Fruit fly (Drosophila melanogaster) whole organism, prepupa: ENCODE results near the gene CG14683.
A peak's percentile ranks its signal among the peaks of the same experiment; 100 is the strongest.

Experiments
- CG10669 ChIP-seq: fragments of 200-800 bp; sonication (Bioruptor generic); optimal IDR thresholded peaks from 3 replicates; lab custom pipeline; 2018; ENCODE audit warnings: missing biosample characterization, mild to moderate bottlenecking, missing genetic modification characterization, moderate library complexity
- CG11294 ChIP-seq: fragments of 200-800 bp; sonication (Bioruptor generic); IDR thresholded peaks from 2 replicates; pipeline ENCODE4 v1.3.6; 2022; ENCODE audit warnings: missing biosample characterization, missing genetic modification characterization
- CG11762 ChIP-seq: fragments of 200-800 bp; sonication (Bioruptor generic); optimal IDR thresholded peaks from 3 replicates; lab custom pipeline; 2016; ENCODE audit warnings: missing biosample characterization, missing genetic modification characterization; ENCODE audit not compliant: insufficient read depth
- CG15336 ChIP-seq: fragments of 200-800 bp; sonication (Bioruptor generic); IDR thresholded peaks from 2 replicates; pipeline ENCODE4 v1.3.6; 2022; ENCODE audit warnings: missing biosample characterization, missing genetic modification characterization
- CG1621 ChIP-seq: fragments of 200-800 bp; sonication (Bioruptor generic); optimal IDR thresholded peaks from 3 replicates; lab custom pipeline; 2018; ENCODE audit warnings: missing biosample characterization, mild to moderate bottlenecking, missing genetic modification characterization
- CG16779 ChIP-seq: fragments of 200-800 bp; sonication (Bioruptor generic); optimal IDR thresholded peaks from 3 replicates; lab custom pipeline; 2017; ENCODE audit warnings: missing biosample characterization, mild to moderate bottlenecking, missing genetic modification characterization
- CG3032 ChIP-seq: fragments of 200-800 bp; optimal IDR thresholded peaks from 2 replicates; lab custom pipeline; 2019; ENCODE audit warnings: missing biosample characterization, mild to moderate bottlenecking, missing genetic modification characterization, moderate library complexity
- CG31627 ChIP-seq: fragments of 200-800 bp; sonication (Bioruptor generic); optimal IDR thresholded peaks from 3 replicates; lab custom pipeline; 2016; ENCODE audit warnings: missing biosample characterization, missing genetic modification characterization
- CG34406 ChIP-seq: fragments of 200-800 bp; sonication (Bioruptor generic); optimal IDR thresholded peaks from 3 replicates; lab custom pipeline; 2016; ENCODE audit warnings: missing biosample characterization, missing genetic modification characterization
- CG3919 ChIP-seq: fragments of 200-800 bp; sonication (Bioruptor generic); optimal IDR thresholded peaks from 3 replicates; lab custom pipeline; 2016; ENCODE audit warnings: missing biosample characterization, missing genetic modification characterization
- CG4318 ChIP-seq: fragments of 200-800 bp; sonication (Bioruptor generic); optimal IDR thresholded peaks from 3 replicates; lab custom pipeline; 2017; ENCODE audit warnings: missing biosample characterization, mild to moderate bottlenecking, missing genetic modification characterization
- CG6854 ChIP-seq: fragments of 200-800 bp; sonication (Bioruptor generic); optimal IDR thresholded peaks from 2 replicates; lab custom pipeline; 2017; ENCODE audit warnings: missing biosample characterization, mild to moderate bottlenecking, missing genetic modification characterization
- CG9139 ChIP-seq: fragments of 200-800 bp; sonication (Bioruptor generic); optimal IDR thresholded peaks from 3 replicates; lab custom pipeline; 2017; ENCODE audit warnings: missing biosample characterization, mild to moderate bottlenecking, missing genetic modification characterization
- Eip78C ChIP-seq: fragments of 200-800 bp; sonication (Bioruptor generic); peaks from one replicate; lab custom pipeline; 2016; ENCODE audit warnings: missing biosample characterization, missing genetic modification characterization
- Eip93F ChIP-seq: fragments of 200-800 bp; sonication (Bioruptor generic); optimal IDR thresholded peaks from 2 replicates; lab custom pipeline; 2016; ENCODE audit warnings: missing biosample characterization, mild to moderate bottlenecking, missing genetic modification characterization
- Ets96B ChIP-seq: fragments of 200-800 bp; optimal IDR thresholded peaks from 2 replicates; lab custom pipeline; 2019; ENCODE audit warnings: missing biosample characterization, mild to moderate bottlenecking, missing genetic modification characterization, moderate library complexity
- Gug ChIP-seq: fragments of 200-800 bp; sonication (Bioruptor generic); IDR thresholded peaks from 2 replicates; pipeline ENCODE4 v1.3.6; 2022; ENCODE audit warnings: missing biosample characterization, missing genetic modification characterization
- Hr39 ChIP-seq: fragments of 200-800 bp; sonication (Bioruptor generic); optimal IDR thresholded peaks from 2 replicates; lab custom pipeline; 2016; ENCODE audit warnings: missing biosample characterization, missing genetic modification characterization
- Lpt ChIP-seq: fragments of 200-800 bp; sonication (Bioruptor generic); optimal IDR thresholded peaks from 3 replicates; lab custom pipeline; 2016; ENCODE audit warnings: missing biosample characterization, missing genetic modification characterization
- Met ChIP-seq: fragments of 200-800 bp; sonication (Bioruptor generic); optimal IDR thresholded peaks from 3 replicates; lab custom pipeline; 2016; ENCODE audit warnings: missing biosample characterization, missing genetic modification characterization
- Sox14 ChIP-seq: fragments of 200-800 bp; sonication (Bioruptor generic); optimal IDR thresholded peaks from 3 replicates; lab custom pipeline; 2016; ENCODE audit warnings: missing biosample characterization, missing genetic modification characterization
- cyc ChIP-seq: fragments of 200-800 bp; sonication (Bioruptor generic); optimal IDR thresholded peaks from 3 replicates; lab custom pipeline; 2016; ENCODE audit warnings: missing biosample characterization, missing genetic modification characterization
- dac ChIP-seq: fragments of 200-800 bp; sonication (Bioruptor generic); optimal IDR thresholded peaks from 2 replicates; lab custom pipeline; 2017; ENCODE audit warnings: missing biosample characterization, mild to moderate bottlenecking, missing genetic modification characterization
- dsx ChIP-seq: fragments of 200-800 bp; optimal IDR thresholded peaks from 3 replicates; lab custom pipeline; 2019; ENCODE audit warnings: missing biosample characterization, mild to moderate bottlenecking, missing genetic modification characterization, moderate library complexity; ENCODE audit not compliant: poor library complexity, severe bottlenecking
- eg ChIP-seq: fragments of 200-800 bp; sonication (Bioruptor generic); IDR thresholded peaks from 3 replicates; pipeline ENCODE4 v1.3.6; 2022; ENCODE audit warnings: missing biosample characterization, missing genetic modification characterization
- esn ChIP-seq: fragments of 200-800 bp; sonication (Bioruptor generic); optimal IDR thresholded peaks from 2 replicates; lab custom pipeline; 2016; ENCODE audit warnings: missing biosample characterization, mild to moderate bottlenecking, missing genetic modification characterization, moderate library complexity
- fd59A ChIP-seq: fragments of 200-800 bp; sonication (Bioruptor generic); optimal IDR thresholded peaks from 2 replicates; lab custom pipeline; 2017; ENCODE audit warnings: missing biosample characterization, mild to moderate bottlenecking, missing genetic modification characterization, missing genetic modification reagents
- fd85E ChIP-seq: fragments of 200-800 bp; sonication (Bioruptor generic); optimal IDR thresholded peaks from 3 replicates; lab custom pipeline; 2016; ENCODE audit warnings: missing biosample characterization, missing genetic modification characterization
- fkh ChIP-seq: fragments of 200-800 bp; sonication (Bioruptor generic); optimal IDR thresholded peaks from 3 replicates; lab custom pipeline; 2017; ENCODE audit warnings: missing biosample characterization, mild to moderate bottlenecking, missing genetic modification characterization, moderate library complexity
- lz ChIP-seq: fragments of 200-800 bp; sonication (Bioruptor generic); optimal IDR thresholded peaks from 3 replicates; lab custom pipeline; 2016; ENCODE audit warnings: missing biosample characterization, missing genetic modification characterization
- spab ChIP-seq: fragments of 200-800 bp; sonication (Bioruptor generic); optimal IDR thresholded peaks from 2 replicates; lab custom pipeline; 2017; ENCODE audit warnings: missing biosample characterization, mild to moderate bottlenecking, missing genetic modification characterization, missing genetic modification reagents
- ss ChIP-seq, 2 experiments: fragments of 200-800 bp; sonication (Bioruptor generic); optimal IDR thresholded peaks; 2 replicates in 1 of 2; 3 replicates in 1 of 2; lab custom pipeline; 2017 to 2018; ENCODE audit warnings: mild to moderate bottlenecking in 2 of 2, missing biosample characterization in 2 of 2, missing genetic modification characterization in 2 of 2, moderate library complexity in 1 of 2
- svp ChIP-seq: fragments of 200-800 bp; sonication (Bioruptor generic); peaks from one replicate; lab custom pipeline; 2016; ENCODE audit warnings: missing biosample characterization, missing genetic modification characterization
- topi ChIP-seq: fragments of 200-800 bp; sonication (Bioruptor generic); optimal IDR thresholded peaks from 3 replicates; lab custom pipeline; 2016; ENCODE audit warnings: missing biosample characterization, missing genetic modification characterization

CG14683 gene

dm6 chr3R:10675101-10675500 is 21.3 kb upstream of the CG14683 start:
- no peak for TF ChIP-seq CG34406 (GFP tag; lab: Kevin White, UChicago)
- TF ChIP-seq fd59A (GFP tag; lab: Kevin White, UChicago): no peak
- peak; percentile 65 for TF ChIP-seq Eip78C (GFP tag; lab: Kevin White, UChicago)
- TF ChIP-seq CG15336 (GFP tag; lab: Robert Waterston, UW): no peak
- TF ChIP-seq CG6854 (GFP tag; lab: Kevin White, UChicago): no peak
- peak; percentile 1 for TF ChIP-seq CG31627 (GFP tag; lab: Kevin White, UChicago)
- no peak for TF ChIP-seq lz (GFP tag; lab: Kevin White, UChicago)
- TF ChIP-seq Met (GFP tag; lab: Kevin White, UChicago): no peak
- TF ChIP-seq CG4318 (GFP tag; lab: Kevin White, UChicago): no peak
- TF ChIP-seq esn (GFP tag; lab: Kevin White, UChicago): peak; percentile 10
- peak; percentile 37 for TF ChIP-seq topi (GFP tag; lab: Kevin White, UChicago)
- peak; percentile 17 for TF ChIP-seq CG3032 (tag; lab: Kevin White, UChicago)
- no peak for TF ChIP-seq CG10669 (GFP tag; lab: Kevin White, UChicago)
- TF ChIP-seq Ets96B (tag; lab: Kevin White, UChicago): no peak

DNA sequence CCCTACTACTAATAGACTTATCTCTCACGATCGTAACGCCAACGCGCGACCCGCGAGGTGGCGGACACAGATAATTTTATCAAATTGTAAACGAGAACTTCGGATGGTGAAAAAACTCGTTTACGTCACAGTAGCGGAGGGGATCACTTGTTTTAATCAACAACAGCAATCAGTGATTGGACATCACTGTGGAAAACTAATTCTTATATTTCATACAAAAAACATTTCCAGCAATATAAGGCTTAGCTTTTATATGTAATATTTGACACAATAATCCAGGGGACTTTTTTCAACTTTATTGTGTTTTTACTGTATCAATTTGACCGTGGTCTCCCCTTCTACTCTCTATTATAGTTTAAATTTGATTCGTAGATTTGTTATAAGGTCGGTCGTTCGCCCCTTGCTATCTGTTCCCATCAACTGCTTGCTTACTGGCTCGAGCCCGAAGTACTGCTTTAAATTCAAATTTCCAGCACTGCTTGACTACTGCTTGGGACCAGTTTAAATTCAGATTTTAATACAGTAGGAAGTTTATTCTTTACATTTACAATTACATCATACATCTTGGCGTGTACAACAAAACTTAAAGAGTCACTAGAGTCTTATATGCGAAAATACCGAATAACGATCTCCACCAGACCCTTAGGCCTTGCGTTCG is 19.1 kb upstream of the CG14683 start, which contains the start of gene CG6465:
Gene CG6465 (minus strand): TSS at position 7 of the 658 bp plus-strand sequence.
- TF ChIP-seq CG11762 (GFP tag; lab: Kevin White, UChicago): no peak
- TF ChIP-seq Ets96B (tag; lab: Kevin White, UChicago): no peak
- TF ChIP-seq cyc (GFP tag; lab: Kevin White, UChicago): no peak
- no peak for TF ChIP-seq CG6854 (GFP tag; lab: Kevin White, UChicago)
- no peak for TF ChIP-seq ss (GFP tag; optimal IDR thresholded peaks at IDR 0.05; lab: Kevin White, UChicago)
- TF ChIP-seq CG3032 (tag; lab: Kevin White, UChicago): no peak
- no peak for TF ChIP-seq dsx (GFP tag; lab: Kevin White, UChicago)
- no peak for TF ChIP-seq Lpt (GFP tag; lab: Kevin White, UChicago)
- peak; percentile 55 for TF ChIP-seq svp (GFP tag; lab: Kevin White, UChicago)
- TF ChIP-seq Hr39 (GFP tag; lab: Kevin White, UChicago): no peak
- TF ChIP-seq CG31627 (GFP tag; lab: Kevin White, UChicago): no peak
- TF ChIP-seq fd59A (GFP tag; lab: Kevin White, UChicago): no peak
- peak; percentile 53 for TF ChIP-seq Eip78C (GFP tag; lab: Kevin White, UChicago)
- TF ChIP-seq eg (GFP tag; lab: Robert Waterston, UW): 0 out of 3 replicates have a peak, but pooled peaks have one; percentile 13
- no peak for TF ChIP-seq dac (GFP tag; lab: Kevin White, UChicago)
- TF ChIP-seq fkh (GFP tag; lab: Kevin White, UChicago): peak; percentile 61
- TF ChIP-seq CG3919 (GFP tag; lab: Kevin White, UChicago): no peak
- TF ChIP-seq spab (GFP tag; lab: Kevin White, UChicago): no peak
- TF ChIP-seq, all 60 proteins: peak for 4

dm6 chr3R:10678935-10679565 is 17.4 kb upstream of the CG14683 start:
- TF ChIP-seq CG3919 (GFP tag; lab: Kevin White, UChicago): no peak
- no peak for TF ChIP-seq CG11294
- no peak for TF ChIP-seq fd85E
- no peak for TF ChIP-seq Eip93F (GFP tag; lab: Kevin White, UChicago)
- no peak for TF ChIP-seq topi (GFP tag; lab: Kevin White, UChicago)
- TF ChIP-seq CG9139 (GFP tag; lab: Kevin White, UChicago): no peak
- no peak for TF ChIP-seq CG1621
- TF ChIP-seq Gug (GFP tag; lab: Robert Waterston, UW): no peak
- no peak for TF ChIP-seq CG6854 (GFP tag; lab: Kevin White, UChicago)
- no peak for TF ChIP-seq CG16779
- no peak for TF ChIP-seq CG34406 (GFP tag; lab: Kevin White, UChicago)
- TF ChIP-seq CG3032 (tag; lab: Kevin White, UChicago): no peak
- TF ChIP-seq svp (GFP tag; lab: Kevin White, UChicago): peak; percentile 80
- peak; percentile 39; the same call in 1 of the 3 replicates for TF ChIP-seq eg (GFP tag; lab: Robert Waterston, UW)
- no peak for TF ChIP-seq Sox14 (GFP tag; lab: Kevin White, UChicago)
- no peak for TF ChIP-seq Eip78C (GFP tag; lab: Kevin White, UChicago)
- TF ChIP-seq, all 60 proteins: peak for 2
